Worm (Caenorhabditis elegans) whole organism, midembryonic: ENCODE measurements around the gene nep-12.

ENCODE experiments used
- med-1 ChIP-seq: sonication (generic microtip); optimal IDR thresholded peaks from 2 replicates; lab custom pipeline; 2017; ENCODE audit warnings: missing genetic modification characterization, mild to moderate bottlenecking, missing compliant biosample characterization, antibody characterized with exemption, missing genetic modification reagents; ENCODE audit not compliant: insufficient read depth
- ztf-23 ChIP-seq: fragments of 200-800 bp; sonication (Bioruptor generic); IDR thresholded peaks from 2 replicates; pipeline ENCODE4 v1.3.6; 2022; ENCODE audit warnings: missing genetic modification reagents, missing genetic modification characterization, missing compliant biosample characterization
- ztf-29 ChIP-seq: fragments of 200-800 bp; sonication (Bioruptor generic); IDR thresholded peaks from 2 replicates; pipeline ENCODE4 v1.3.6; 2022; ENCODE audit warnings: missing genetic modification reagents, missing genetic modification characterization, missing compliant biosample characterization

DNA sequence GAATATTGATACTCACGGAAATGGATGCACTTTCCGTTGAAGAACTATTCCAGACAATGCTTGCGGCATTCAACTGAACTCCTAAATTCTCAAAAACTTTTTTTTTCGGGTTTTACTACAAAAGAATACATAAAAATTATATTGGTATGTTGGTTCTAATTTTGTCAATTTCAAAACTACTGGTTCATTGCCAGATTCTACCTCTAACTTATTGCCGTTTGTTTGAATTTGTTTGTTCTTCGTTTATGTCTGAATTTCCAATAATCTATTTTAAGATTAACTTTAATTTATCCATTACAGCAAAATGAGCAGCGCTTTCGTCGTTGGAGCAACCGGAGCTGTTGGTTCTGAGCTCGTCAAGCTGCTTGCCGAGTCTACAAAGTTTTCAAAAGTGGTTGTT, 12.7 kb upstream of the nep-12 start, which contains the start of gene C33F10.14:
- TF ChIP-seq med-1 (GFP tag; lab: Kevin White, UChicago) (no peak), ztf-23 (GFP tag; lab: Robert Waterston, UW) (no peak), ztf-29 (GFP tag; lab: Robert Waterston, UW) (no peak)
